Worm (Caenorhabditis elegans) whole organism, late embryonic: Measurements from ENCODE around the gene idpb-5.

Experiments
- K02D7.2 ChIP-seq: sonication (generic microtip); optimal IDR thresholded peaks from 2 replicates; lab custom pipeline; 2017; ENCODE audit warnings: mild to moderate bottlenecking, missing genetic modification characterization, missing compliant biosample characterization
- K09A11.1 ChIP-seq: sonication (generic microtip); optimal IDR thresholded peaks from 2 replicates; lab custom pipeline; 2017; ENCODE audit warnings: antibody characterized with exemption, mild to moderate bottlenecking, missing genetic modification characterization, missing compliant biosample characterization; ENCODE audit not compliant: insufficient read depth
- ceh-18 ChIP-seq: sonication (generic microtip); optimal IDR thresholded peaks from 2 replicates; lab custom pipeline; 2016; ENCODE audit warnings: missing genetic modification characterization, missing compliant biosample characterization
- ceh-19 ChIP-seq: fragments of 200-800 bp; sonication (Bioruptor generic); optimal IDR thresholded peaks from 2 replicates; lab custom pipeline; 2018; ENCODE audit warnings: mild to moderate bottlenecking, missing genetic modification characterization, missing compliant biosample characterization
- ceh-2 ChIP-seq: sonication (generic microtip); optimal IDR thresholded peaks from 2 replicates; lab custom pipeline; 2016; ENCODE audit warnings: missing genotype, missing genetic modification characterization, missing compliant biosample characterization
- ceh-31 ChIP-seq: sonication (generic microtip); optimal IDR thresholded peaks from 2 replicates; lab custom pipeline; 2016; ENCODE audit warnings: missing genetic modification characterization, missing compliant biosample characterization
- ceh-45 ChIP-seq: fragments of 200-800 bp; sonication (Bioruptor generic); IDR thresholded peaks from 2 replicates; pipeline ENCODE4 v1.3.6; 2022; ENCODE audit warnings: missing genetic modification reagents, missing genetic modification characterization, missing compliant biosample characterization
- ceh-6 ChIP-seq: fragments of 200-800 bp; sonication (Bioruptor generic); optimal IDR thresholded peaks from 2 replicates; lab custom pipeline; 2018; ENCODE audit warnings: mild to moderate bottlenecking, missing genetic modification characterization, missing compliant biosample characterization
- che-1 ChIP-seq: sonication (generic microtip); optimal IDR thresholded peaks from 2 replicates; lab custom pipeline; 2016; ENCODE audit warnings: mild to moderate bottlenecking, missing genetic modification characterization, missing compliant biosample characterization
- dmd-4 ChIP-seq: sonication (generic microtip); optimal IDR thresholded peaks from 2 replicates; lab custom pipeline; 2016; ENCODE audit warnings: borderline replicate concordance, missing genetic modification characterization, missing compliant biosample characterization
- elt-2 ChIP-seq: sonication (generic microtip); optimal IDR thresholded peaks from 2 replicates; lab custom pipeline; 2016; ENCODE audit warnings: missing genetic modification reagents, missing genetic modification characterization, missing compliant biosample characterization
- ets-4 ChIP-seq: sonication (generic microtip); optimal IDR thresholded peaks from 2 replicates; lab custom pipeline; 2016; ENCODE audit warnings: missing genetic modification characterization, missing compliant biosample characterization
- eyg-1 ChIP-seq: sonication (generic microtip); optimal IDR thresholded peaks from 2 replicates; lab custom pipeline; 2016; ENCODE audit warnings: missing genotype, missing genetic modification characterization, missing compliant biosample characterization
- fax-1 ChIP-seq: sonication (generic microtip); optimal IDR thresholded peaks from 2 replicates; lab custom pipeline; 2016; ENCODE audit warnings: missing genotype, missing genetic modification characterization, missing compliant biosample characterization
- fkh-10 ChIP-seq: fragments of 150-350 bp; optimal IDR thresholded peaks from 2 replicates; lab custom pipeline; 2014; ENCODE audit warnings: missing biosample characterization, missing genetic modification reagents, missing genetic modification characterization
- gmeb-2 ChIP-seq: sonication (generic microtip); optimal IDR thresholded peaks from 2 replicates; lab custom pipeline; 2016; ENCODE audit warnings: missing genetic modification characterization, inconsistent platforms, missing compliant biosample characterization
- hlh-13 ChIP-seq: fragments of 200-800 bp; sonication (Bioruptor generic); optimal IDR thresholded peaks from 2 replicates; lab custom pipeline; 2018; ENCODE audit warnings: mild to moderate bottlenecking, missing genetic modification characterization, missing compliant biosample characterization
- hlh-15 ChIP-seq: sonication (generic microtip); optimal IDR thresholded peaks from 2 replicates; lab custom pipeline; 2016; ENCODE audit warnings: missing genetic modification characterization, missing compliant biosample characterization
- hlh-6 ChIP-seq: sonication (generic microtip); optimal IDR thresholded peaks from 2 replicates; lab custom pipeline; 2016; ENCODE audit warnings: missing genotype, missing genetic modification characterization, missing compliant biosample characterization
- mec-3 ChIP-seq: sonication (generic microtip); optimal IDR thresholded peaks from 2 replicates; lab custom pipeline; 2016; ENCODE audit warnings: borderline replicate concordance, missing genetic modification characterization, missing compliant biosample characterization
- nfya-1 ChIP-seq: sonication (generic microtip); optimal IDR thresholded peaks from 2 replicates; lab custom pipeline; 2017; ENCODE audit warnings: missing genetic modification characterization, mild to moderate bottlenecking, missing compliant biosample characterization, antibody characterized with exemption, moderate library complexity
- nhr-11 ChIP-seq: fragments of 150-350 bp; optimal IDR thresholded peaks from 2 replicates; lab custom pipeline; 2014; ENCODE audit warnings: missing biosample characterization, missing genetic modification characterization
- nhr-232 ChIP-seq: sonication (generic microtip); optimal IDR thresholded peaks from 2 replicates; lab custom pipeline; 2016; ENCODE audit warnings: missing genetic modification characterization, missing compliant biosample characterization
- odd-2 ChIP-seq: sonication (generic microtip); optimal IDR thresholded peaks from 2 replicates; lab custom pipeline; 2017; ENCODE audit warnings: antibody characterized with exemption, mild to moderate bottlenecking, missing genetic modification characterization, missing compliant biosample characterization
- pag-3 ChIP-seq: sonication (generic microtip); optimal IDR thresholded peaks from 2 replicates; lab custom pipeline; 2016; ENCODE audit warnings: missing compliant biosample characterization, missing genetic modification characterization, borderline replicate concordance
- pax-1 ChIP-seq: fragments of 150-350 bp; optimal IDR thresholded peaks from 2 replicates; lab custom pipeline; 2014; ENCODE audit warnings: missing biosample characterization, missing genetic modification characterization
- pha-2 ChIP-seq: sonication (generic microtip); optimal IDR thresholded peaks from 2 replicates; lab custom pipeline; 2017; ENCODE audit warnings: mild to moderate bottlenecking, missing genetic modification characterization, missing compliant biosample characterization
- pqm-1 ChIP-seq: sonication (generic microtip); optimal IDR thresholded peaks from 2 replicates; lab custom pipeline; 2016; ENCODE audit warnings: missing genetic modification characterization, missing compliant biosample characterization
- ref-2 ChIP-seq: sonication (generic microtip); optimal IDR thresholded peaks from 2 replicates; lab custom pipeline; 2016; ENCODE audit warnings: missing genetic modification characterization, missing compliant biosample characterization
- rnt-1 ChIP-seq: sonication (generic microtip); optimal IDR thresholded peaks from 2 replicates; lab custom pipeline; 2016; ENCODE audit warnings: missing genetic modification characterization, missing compliant biosample characterization
- sox-2 ChIP-seq: fragments of 200-800 bp; sonication (Bioruptor generic); IDR thresholded peaks from 2 replicates; pipeline ENCODE4 v1.3.6; 2022; ENCODE audit warnings: missing genetic modification reagents, missing genetic modification characterization, missing compliant biosample characterization
- tbx-2 ChIP-seq: sonication (generic microtip); optimal IDR thresholded peaks from 2 replicates; lab custom pipeline; 2016; ENCODE audit warnings: missing genetic modification characterization, missing compliant biosample characterization
- ttx-3 ChIP-seq: sonication (generic microtip); optimal IDR thresholded peaks from 2 replicates; lab custom pipeline; 2016; ENCODE audit warnings: missing genetic modification reagents, missing genetic modification characterization, missing compliant biosample characterization
- unc-42 ChIP-seq: sonication (generic microtip); optimal IDR thresholded peaks from 2 replicates; lab custom pipeline; 2016; ENCODE audit warnings: missing genotype, missing genetic modification characterization, missing compliant biosample characterization
- unc-55 ChIP-seq: sonication (generic microtip); optimal IDR thresholded peaks from 2 replicates; lab custom pipeline; 2017; ENCODE audit warnings: missing biosample characterization, missing genetic modification reagents, missing genetic modification characterization

Gene idpb-5

DNA sequence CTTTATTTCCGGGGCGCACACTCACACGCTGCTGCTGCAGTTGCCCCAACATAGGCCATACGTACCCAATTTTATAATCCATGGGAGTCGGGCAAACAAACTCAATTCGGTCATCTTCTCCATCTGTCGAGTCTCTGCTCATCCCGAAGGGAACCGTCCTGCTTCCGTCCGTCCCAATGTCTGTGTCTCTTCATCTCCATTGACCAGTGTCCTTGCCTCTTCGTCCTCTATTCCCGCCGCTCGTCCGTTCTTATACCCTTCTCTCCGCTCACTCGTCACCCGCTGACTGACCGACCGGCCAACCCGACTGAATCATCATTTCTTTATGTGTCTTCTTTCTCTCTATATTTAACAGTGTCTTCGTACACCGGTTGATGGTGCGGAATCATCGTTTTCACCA lies 5.5 kb downstream of the idpb-5 start (continued):
- TF ChIP-seq fkh-10 (GFP tag; lab: Kevin White, UChicago) (no peak), nhr-11 (no peak), odd-2 (tag; lab: Kevin White, UChicago) (no peak), ref-2 (peak; percentile 76), eyg-1 (tag; lab: Kevin White, UChicago) (peak; percentile 40), ceh-18 (tag; lab: Kevin White, UChicago) (peak; percentile 31), nhr-232 (tag; lab: Kevin White, UChicago) (peak; percentile 13), rnt-1 (tag; lab: Kevin White, UChicago) (peak; percentile 13), pqm-1 (peak; percentile 5), sox-2 (GFP tag; lab: Robert Waterston, UW) (no peak), K09A11.1 (no peak), hlh-6 (tag; lab: Kevin White, UChicago) (no peak), unc-42 (peak; percentile 90), pax-1 (no peak), ceh-31 (tag; lab: Kevin White, UChicago) (peak; percentile 54), hlh-15 (tag; lab: Kevin White, UChicago) (no peak)

DNA sequence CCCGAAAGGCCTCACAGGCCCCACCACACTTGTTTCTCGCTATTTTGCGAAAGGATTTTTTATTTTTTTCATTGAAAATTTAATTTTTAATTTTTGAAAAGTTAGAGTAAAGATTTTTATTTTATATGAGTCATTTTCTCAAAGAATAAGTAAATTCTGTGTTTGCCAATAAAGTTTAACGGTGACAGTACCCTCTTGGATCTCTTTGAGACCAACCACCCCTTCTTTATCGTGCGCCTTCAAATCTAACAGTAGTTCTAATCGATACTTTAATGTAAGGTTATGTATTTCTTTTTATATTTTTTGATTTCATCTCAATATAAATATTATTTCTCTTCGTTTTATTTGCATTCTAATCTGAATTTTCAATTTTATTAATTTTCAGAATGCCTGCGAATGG lies 6.2 kb downstream of the idpb-5 start, which contains the start of gene hmp-1:
Gene hmp-1, plus strand, starts transcription at position 380 of the 400 bp plus-strand sequence.
- TF ChIP-seq ceh-19 (GFP tag; lab: Kevin White, UChicago): no peak
- TF ChIP-seq nfya-1 (tag; lab: Kevin White, UChicago): no peak
- TF ChIP-seq gmeb-2 (tag; lab: Kevin White, UChicago): no peak
- TF ChIP-seq unc-55 (GFP tag; lab: Kevin White, UChicago): no peak
- TF ChIP-seq, all 69 proteins: peak for 0

DNA sequence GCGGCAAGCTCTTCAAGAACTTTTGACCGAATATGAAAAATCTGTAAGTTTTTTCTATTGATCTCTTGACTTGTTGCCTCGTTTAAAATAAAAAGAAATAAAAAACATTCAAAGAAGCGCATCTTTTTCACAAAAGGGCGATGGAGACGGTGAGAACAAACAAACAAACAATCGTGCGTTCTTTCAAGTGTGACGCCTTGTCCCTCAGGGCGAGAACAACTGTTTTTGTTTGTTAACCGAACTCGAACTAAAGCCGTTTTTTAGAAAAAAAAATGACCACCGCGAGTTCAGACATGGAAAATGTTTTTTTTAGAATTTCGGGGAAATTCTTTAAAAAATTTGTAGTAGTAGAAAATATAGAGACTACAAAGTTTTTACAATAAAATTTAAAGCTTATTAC lies 7.6 kb downstream of the idpb-5 start:
- TF ChIP-seq ceh-6 (GFP tag; lab: Kevin White, UChicago): no peak
- no peak for TF ChIP-seq ceh-45 (GFP tag; lab: Robert Waterston, UW)
- TF ChIP-seq ets-4 (tag; lab: Kevin White, UChicago): no peak
- TF ChIP-seq fax-1: no peak

DNA sequence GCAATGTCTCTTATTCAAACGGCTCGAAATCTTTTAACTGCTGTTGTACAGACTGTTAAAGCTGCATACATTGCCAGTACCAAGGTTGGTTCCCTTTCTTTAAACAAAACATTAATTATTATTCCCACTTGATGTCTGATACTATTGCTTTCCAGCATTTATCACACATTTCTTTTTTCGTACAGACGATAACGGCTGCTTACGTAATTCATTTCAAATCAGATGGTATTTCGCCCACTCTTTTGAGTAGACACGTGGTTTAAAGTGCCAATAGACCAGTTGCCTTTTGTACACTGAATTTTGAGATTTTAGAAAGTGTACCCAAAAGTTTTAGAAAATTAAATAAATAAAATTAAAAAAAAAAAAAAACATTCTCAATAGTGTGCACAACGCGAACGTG lies 10.1 kb downstream of the idpb-5 start:
- no peak for TF ChIP-seq pha-2

DNA sequence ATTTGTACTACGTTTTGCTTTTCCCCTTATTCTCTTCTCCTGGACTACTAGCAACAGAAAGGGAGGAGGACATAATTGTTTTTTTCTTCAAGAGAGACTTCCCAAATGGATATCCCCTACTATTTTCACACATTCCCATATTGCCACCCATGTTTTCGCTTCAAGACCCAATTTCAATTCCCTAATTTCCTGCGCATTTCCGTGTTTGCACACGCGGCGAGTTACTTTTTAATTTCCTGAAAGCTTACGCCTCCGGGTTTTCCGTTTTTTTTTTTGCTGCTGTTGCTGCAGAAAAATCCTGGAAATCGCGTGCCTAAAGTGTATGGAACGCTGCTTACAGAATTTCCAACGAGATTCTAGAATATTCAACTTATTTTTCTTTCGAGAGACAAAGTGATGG lies 13.0 kb downstream of the idpb-5 start:
- TF ChIP-seq unc-42 (peak; percentile 21), K09A11.1 (no peak), ttx-3 (tag; lab: Kevin White, UChicago) (peak; percentile 6), fax-1 (no peak), ceh-2 (tag; lab: Kevin White, UChicago) (no peak), ceh-19 (GFP tag; lab: Kevin White, UChicago) (peak; percentile 29), pax-1 (no peak), hlh-13 (no peak), tbx-2 (tag; lab: Kevin White, UChicago) (peak; percentile 34), pag-3 (tag; lab: Kevin White, UChicago) (no peak), dmd-4 (tag; lab: Kevin White, UChicago) (no peak), K02D7.2 (tag; lab: Kevin White, UChicago) (no peak), che-1 (tag; lab: Kevin White, UChicago) (peak; percentile 3)
- TF ChIP-seq, all 69 proteins: peak for 5

DNA sequence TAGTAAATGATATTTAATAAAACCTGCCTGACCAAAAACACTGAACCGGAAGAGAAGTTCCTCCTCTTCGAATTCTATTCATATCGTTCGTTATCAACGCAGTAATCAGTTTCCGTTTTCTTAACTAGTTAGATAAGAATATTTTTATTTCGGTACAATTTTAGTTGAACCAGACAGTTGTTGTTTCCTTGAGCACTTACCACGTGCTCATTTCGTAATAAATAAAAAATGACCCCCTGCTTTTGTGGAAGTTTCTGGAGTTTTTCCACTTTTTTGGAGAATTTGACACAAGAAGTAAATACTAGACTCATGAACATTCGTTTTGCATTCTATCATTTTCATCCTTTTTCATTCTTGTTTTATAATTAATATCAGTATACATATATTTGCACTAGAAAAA lies 14.4 kb downstream of the idpb-5 start:
- TF ChIP-seq mec-3: no peak
- peak; percentile 32 for TF ChIP-seq elt-2
